Worm (Caenorhabditis elegans): ENCODE results near the gene C03B1.2.

- TF ChIP-seq mep-1 (tag; optimal IDR thresholded peaks at IDR 0.05) (no peak), ztf-11 (tag; optimal IDR thresholded peaks at IDR 0.05) (no peak), lin-13 (GFP tag; optimal IDR thresholded peaks at IDR 0.05) (no peak), nhr-76 (tag; optimal IDR thresholded peaks at IDR 0.05) (no peak), zfp-2 (tag; optimal IDR thresholded peaks at IDR 0.05) (no peak)
Observed at ce11 chrX:6410177-6410765, 40.5 kb downstream of the C03B1.2 start, which contains the start of gene mup-2.

All from whole organism, L4 larva.